Fruit fly (Drosophila melanogaster) whole organism, embryonic: ENCODE data around the gene mRpL15.
A peak's percentile ranks its signal among the peaks of the same experiment; 100 is the strongest.

Source experiments
- Blimp-1 ChIP-seq: fragments of 200-800 bp; sonication (Bioruptor generic); optimal IDR thresholded peaks from 3 replicates; lab custom pipeline; 2018; ENCODE audit warnings: missing biosample characterization, missing genetic modification characterization, mild to moderate bottlenecking, moderate library complexity, missing genetic modification reagents
- CG10321 ChIP-seq: fragments of 200-800 bp; sonication (Bioruptor generic); IDR thresholded peaks from 2 replicates; pipeline ENCODE4 v1.3.6; 2022; ENCODE audit warnings: missing biosample characterization, missing genetic modification characterization
- CG11695 ChIP-seq: fragments of 200-800 bp; sonication (Bioruptor generic); IDR thresholded peaks from 3 replicates; pipeline ENCODE4 v1.3.6; 2022; ENCODE audit warnings: missing biosample characterization, missing genetic modification characterization
- CG12071 ChIP-seq: fragments of 200-800 bp; sonication (Bioruptor generic); optimal IDR thresholded peaks from 3 replicates; lab custom pipeline; 2018; ENCODE audit warnings: missing biosample characterization, mild to moderate bottlenecking, missing genetic modification characterization
- CG12236 ChIP-seq: fragments of 200-800 bp; sonication (Bioruptor generic); optimal IDR thresholded peaks from 2 replicates; lab custom pipeline; 2016; ENCODE audit warnings: missing biosample characterization, missing genetic modification characterization
- CG17359 ChIP-seq: fragments of 200-800 bp; sonication (Bioruptor generic); optimal IDR thresholded peaks from 3 replicates; lab custom pipeline; 2018; ENCODE audit warnings: missing biosample characterization, mild to moderate bottlenecking, missing genetic modification characterization, moderate library complexity
- CG18476 ChIP-seq: fragments of 200-800 bp; sonication (Bioruptor generic); optimal IDR thresholded peaks from 2 replicates; lab custom pipeline; 2016; ENCODE audit warnings: missing biosample characterization, mild to moderate bottlenecking, missing genetic modification characterization
- CG31224 ChIP-seq: fragments of 200-800 bp; sonication (Bioruptor generic); IDR thresholded peaks from 2 replicates; pipeline ENCODE4 v1.3.6; 2022; ENCODE audit warnings: missing biosample characterization, missing genetic modification characterization
- CG4282 ChIP-seq: fragments of 200-800 bp; sonication (Bioruptor generic); optimal IDR thresholded peaks from 2 replicates; lab custom pipeline; 2016; ENCODE audit warnings: missing biosample characterization, missing genetic modification characterization
- CG4328 ChIP-seq: fragments of 200-800 bp; sonication (Bioruptor generic); optimal IDR thresholded peaks from 3 replicates; lab custom pipeline; 2017; ENCODE audit warnings: missing biosample characterization, missing genetic modification reagents, missing genetic modification characterization
- CG6791 ChIP-seq: fragments of 200-800 bp; sonication (Bioruptor generic); IDR thresholded peaks from 3 replicates; pipeline ENCODE4 v1.3.6; 2022; ENCODE audit warnings: missing biosample characterization, missing genetic modification characterization; ENCODE audit not compliant: partially characterized antibody
- CG8359 ChIP-seq: fragments of 200-800 bp; sonication (Bioruptor generic); optimal IDR thresholded peaks from 2 replicates; lab custom pipeline; 2017; ENCODE audit warnings: missing biosample characterization, mild to moderate bottlenecking, missing genetic modification characterization, borderline replicate concordance
- CG8478 ChIP-seq: fragments of >200 bp; optimal IDR thresholded peaks from 2 replicates; lab custom pipeline; 2018
- CG8924 ChIP-seq: fragments of 200-800 bp; optimal IDR thresholded peaks from 3 replicates; lab custom pipeline; 2019; ENCODE audit warnings: missing biosample characterization, mild to moderate bottlenecking, missing genetic modification characterization, moderate library complexity
- CG9797 ChIP-seq: fragments of 200-800 bp; sonication (Bioruptor generic); optimal IDR thresholded peaks from 3 replicates; lab custom pipeline; 2018; ENCODE audit warnings: missing biosample characterization, mild to moderate bottlenecking, missing genetic modification characterization
- Chrac-16 ChIP-seq: fragments of 200-800 bp; sonication (Bioruptor generic); optimal IDR thresholded peaks from 3 replicates; lab custom pipeline; 2016; ENCODE audit warnings: missing biosample characterization, missing genetic modification characterization
- Dref ChIP-seq: fragments of 200-800 bp; sonication (Bioruptor generic); IDR thresholded peaks from 2 replicates; pipeline ENCODE4 v1.3.6; 2022; ENCODE audit warnings: missing biosample characterization, missing genetic modification characterization
- Drgx ChIP-seq: fragments of 200-800 bp; sonication (Bioruptor generic); IDR thresholded peaks from 2 replicates; pipeline ENCODE4 v1.3.6; 2022; ENCODE audit warnings: missing biosample characterization, missing genetic modification characterization
- Fer1 ChIP-seq: fragments of 200-800 bp; sonication (Bioruptor generic); optimal IDR thresholded peaks from 2 replicates; lab custom pipeline; 2017; ENCODE audit warnings: missing biosample characterization, mild to moderate bottlenecking, missing genetic modification characterization
- Fer3 ChIP-seq: fragments of 200-800 bp; sonication (Bioruptor generic); optimal IDR thresholded peaks from 2 replicates; lab custom pipeline; 2018; ENCODE audit warnings: missing biosample characterization, mild to moderate bottlenecking, missing genetic modification characterization, moderate library complexity
- H2.0 ChIP-seq: fragments of 200-800 bp; sonication (Bioruptor generic); IDR thresholded peaks from 2 replicates; pipeline ENCODE4 v1.3.6; 2022; ENCODE audit warnings: missing biosample characterization, missing genetic modification characterization
- HLH3B ChIP-seq: fragments of 200-800 bp; sonication (Bioruptor generic); IDR thresholded peaks from 2 replicates; pipeline ENCODE4 v1.3.6; 2022; ENCODE audit warnings: missing biosample characterization, missing genetic modification characterization
- Hr51 ChIP-seq, 2 experiments: fragments of 200-800 bp; sonication (Bioruptor generic); optimal IDR thresholded peaks; 2 replicates in 1 of 2; 3 replicates in 1 of 2; lab custom pipeline; 2016 to 2018; ENCODE audit warnings: missing biosample characterization in 2 of 2, missing genetic modification characterization in 2 of 2, mild to moderate bottlenecking in 1 of 2, moderate library complexity in 1 of 2
- Lhr ChIP-seq: fragments of 200-800 bp; sonication (Bioruptor generic); optimal IDR thresholded peaks from 3 replicates; lab custom pipeline; 2017; ENCODE audit warnings: mild to moderate bottlenecking, missing biosample characterization, missing genetic modification reagents, missing genetic modification characterization
- Lpt ChIP-seq: fragments of >200 bp; optimal IDR thresholded peaks from 2 replicates; lab custom pipeline; 2018; ENCODE audit warnings: missing biosample characterization, missing genetic modification characterization
- NK7.1 ChIP-seq: fragments of 200-800 bp; sonication (Bioruptor generic); optimal IDR thresholded peaks from 3 replicates; lab custom pipeline; 2016; ENCODE audit warnings: missing biosample characterization, missing genetic modification characterization
- Optix ChIP-seq: fragments of 200-800 bp; sonication (Bioruptor generic); IDR thresholded peaks from 3 replicates; pipeline ENCODE4 v1.3.6; 2022; ENCODE audit warnings: missing biosample characterization, missing genetic modification characterization
- PHDP ChIP-seq: fragments of 200-800 bp; sonication (Bioruptor generic); optimal IDR thresholded peaks from 3 replicates; lab custom pipeline; 2018; ENCODE audit warnings: missing biosample characterization, mild to moderate bottlenecking, missing genetic modification characterization, moderate library complexity
- Scr ChIP-seq: fragments of 200-800 bp; sonication (Bioruptor generic); IDR thresholded peaks from 2 replicates; pipeline ENCODE4 v1.3.6; 2022; ENCODE audit warnings: missing biosample characterization, missing genetic modification characterization; ENCODE audit not compliant: partially characterized antibody
- ab ChIP-seq: fragments of 200-800 bp; sonication (Bioruptor generic); optimal IDR thresholded peaks from 2 replicates; lab custom pipeline; 2016; ENCODE audit warnings: missing biosample characterization, missing genetic modification characterization
- chif ChIP-seq, 2 experiments: fragments of 200-800 bp; sonication (Bioruptor generic); optimal IDR thresholded peaks; 3 replicates each; lab custom pipeline; 2016; ENCODE audit warnings: missing biosample characterization in 2 of 2, missing genetic modification characterization in 2 of 2
- dan ChIP-seq: fragments of 200-800 bp; sonication (Bioruptor generic); IDR thresholded peaks from 2 replicates; pipeline ENCODE4 v1.3.6; 2022; ENCODE audit warnings: missing biosample characterization, missing genetic modification characterization
- dati ChIP-seq: fragments of 200-800 bp; sonication (Bioruptor generic); IDR thresholded peaks from 2 replicates; pipeline ENCODE4 v1.3.6; 2022; ENCODE audit warnings: missing biosample characterization, missing genetic modification characterization
- ewg ChIP-seq: fragments of 200-800 bp; sonication (Bioruptor generic); optimal IDR thresholded peaks from 3 replicates; lab custom pipeline; 2017; ENCODE audit warnings: mild to moderate bottlenecking, missing biosample characterization, missing genetic modification reagents, missing genetic modification characterization
- gcm ChIP-seq: fragments of 200-800 bp; sonication (Bioruptor generic); optimal IDR thresholded peaks from 2 replicates; lab custom pipeline; 2019; ENCODE audit warnings: missing biosample characterization, mild to moderate bottlenecking, missing genetic modification characterization, moderate library complexity
- grau ChIP-seq: fragments of 200-800 bp; optimal IDR thresholded peaks from 3 replicates; lab custom pipeline; 2019; ENCODE audit warnings: missing biosample characterization, mild to moderate bottlenecking, missing genetic modification characterization, moderate library complexity
- mld ChIP-seq: fragments of 200-800 bp; sonication (Bioruptor generic); IDR thresholded peaks from 3 replicates; pipeline ENCODE4 v1.3.6; 2022; ENCODE audit warnings: missing biosample characterization, missing genetic modification characterization; ENCODE audit not compliant: partially characterized antibody
- oc ChIP-seq: fragments of 200-800 bp; sonication (Bioruptor generic); optimal IDR thresholded peaks from 2 replicates; lab custom pipeline; 2018; ENCODE audit warnings: missing biosample characterization, mild to moderate bottlenecking, missing genetic modification characterization, moderate library complexity
- org-1 ChIP-seq: fragments of 200-800 bp; sonication (Bioruptor generic); optimal IDR thresholded peaks from 2 replicates; lab custom pipeline; 2017; ENCODE audit warnings: missing biosample characterization, missing genetic modification characterization
- pfk ChIP-seq: fragments of 200-800 bp; sonication (Bioruptor generic); optimal IDR thresholded peaks from 2 replicates; lab custom pipeline; 2018; ENCODE audit warnings: missing biosample characterization, mild to moderate bottlenecking, missing genetic modification characterization, moderate library complexity
- pnt ChIP-seq: fragments of 200-800 bp; sonication (Bioruptor generic); optimal IDR thresholded peaks from 3 replicates; lab custom pipeline; 2016; ENCODE audit warnings: missing biosample characterization, missing genetic modification characterization
- sc ChIP-seq, 3 experiments: fragments of >200 bp in 2 of 3; fragments of 200-800 bp in 1 of 3; sonication (Bioruptor generic) in 1 of 3; optimal IDR thresholded peaks; 2 replicates in 2 of 3; 3 replicates in 1 of 3; lab custom pipeline; 2017; ENCODE audit warnings: mild to moderate bottlenecking in 1 of 3, missing biosample characterization in 1 of 3, missing genetic modification characterization in 1 of 3, missing genetic modification reagents in 1 of 3
- sd ChIP-seq: fragments of 200-800 bp; sonication (Bioruptor generic); optimal IDR thresholded peaks from 3 replicates; lab custom pipeline; 2018; ENCODE audit warnings: missing biosample characterization, mild to moderate bottlenecking, missing genetic modification characterization, moderate library complexity
- sima ChIP-seq: fragments of 200-800 bp; sonication (Bioruptor generic); optimal IDR thresholded peaks from 2 replicates; lab custom pipeline; 2016; ENCODE audit warnings: missing biosample characterization, missing genetic modification characterization
- sqz ChIP-seq: fragments of 200-800 bp; sonication (Bioruptor generic); optimal IDR thresholded peaks from 3 replicates; lab custom pipeline; 2018; ENCODE audit warnings: missing biosample characterization, mild to moderate bottlenecking, missing genetic modification characterization
- tin ChIP-seq: fragments of 200-800 bp; sonication (Bioruptor generic); optimal IDR thresholded peaks from 3 replicates; lab custom pipeline; 2016; ENCODE audit warnings: missing biosample characterization, missing genetic modification characterization
- toy ChIP-seq: fragments of 200-800 bp; sonication (Bioruptor generic); IDR thresholded peaks from 2 replicates; pipeline ENCODE4 v1.3.6; 2022; ENCODE audit warnings: missing biosample characterization, missing genetic modification characterization
- tup ChIP-seq: fragments of 200-800 bp; sonication (Bioruptor generic); optimal IDR thresholded peaks from 2 replicates; lab custom pipeline; 2016; ENCODE audit warnings: missing biosample characterization, mild to moderate bottlenecking, missing genetic modification characterization, moderate library complexity
- usp ChIP-seq: fragments of >200 bp; optimal IDR thresholded peaks from 2 replicates; lab custom pipeline; 2017; ENCODE audit warnings: missing biosample characterization, missing genetic modification characterization

Gene mRpL15

DNA sequence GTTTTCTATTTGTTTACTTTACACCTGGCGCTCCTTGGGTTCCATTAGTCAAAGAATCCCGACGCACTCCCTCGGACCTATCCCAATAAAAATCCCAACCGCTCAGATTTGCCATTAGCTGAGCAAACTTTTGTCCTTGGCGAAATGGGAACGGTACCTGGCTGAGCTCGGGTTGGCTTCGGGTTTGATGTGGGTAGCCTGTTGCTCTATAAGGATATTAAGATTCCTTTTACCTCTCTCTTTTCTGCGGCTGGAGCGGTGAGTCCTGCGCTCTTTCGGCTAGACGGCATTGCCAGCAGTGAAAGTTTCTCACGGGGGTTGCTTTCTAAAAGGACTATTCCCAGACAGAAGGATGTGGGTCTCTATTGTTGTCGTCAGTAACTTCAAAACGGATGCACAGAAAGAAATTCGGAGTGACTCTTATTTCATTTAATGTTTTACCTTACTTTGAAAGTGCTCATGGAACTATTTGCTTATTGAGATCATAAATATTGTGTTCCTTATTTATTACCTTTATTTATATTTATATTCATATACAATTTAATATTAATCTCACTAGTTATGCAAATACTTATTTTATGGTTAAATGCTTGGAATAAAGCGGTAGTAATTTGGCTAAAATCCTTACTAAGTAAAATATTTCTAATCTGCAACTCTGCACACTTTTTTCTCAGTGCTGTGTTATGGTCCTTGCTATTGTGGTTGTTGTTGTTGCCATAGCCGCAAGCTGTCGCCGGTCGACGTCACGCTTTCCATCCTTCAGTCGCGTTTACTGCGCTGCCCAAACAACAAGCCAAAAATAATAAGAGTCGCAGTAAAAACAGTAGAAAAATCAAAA is 5.8 kb upstream of the mRpL15 start, which contains the start of gene CG5910 (continued):
- TF ChIP-seq NK7.1 (GFP tag; lab: Kevin White, UChicago) (no peak), sd (peak; percentile 51), Scr (no peak), Lpt (GFP tag; lab: Kevin White, UChicago) (no peak), PHDP (tag; lab: Kevin White, UChicago) (peak; percentile 91), CG17359 (tag; lab: Kevin White, UChicago) (peak; percentile 88), CG6791 (no peak), Drgx (GFP tag; lab: Robert Waterston, UW) (no peak), dati (no peak), Fer1 (peak; percentile 95), org-1 (GFP tag; lab: Kevin White, UChicago) (peak; percentile 86), mld (GFP tag; lab: Robert Waterston, UW) (no peak), Blimp-1 (GFP tag; lab: Kevin White, UChicago) (no peak), CG4328 (GFP tag; lab: Kevin White, UChicago) (peak; percentile 81), CG8924 (peak; percentile 95), HLH3B (GFP tag; lab: Robert Waterston, UW) (peak; percentile 76), usp (GFP tag; lab: Kevin White, UChicago) (no peak), toy (GFP tag; lab: Robert Waterston, UW) (peak; percentile 36; the same call in 1 of the 2 replicates), Hr51 (GFP tag; optimal IDR thresholded peaks at IDR 0.05; lab: Kevin White, UChicago) (peak; percentile 39 to 92), CG8359 (peak; percentile 66), dan (GFP tag; lab: Robert Waterston, UW) (no peak), CG4282 (GFP tag; lab: Kevin White, UChicago) (no peak), tin (GFP tag; lab: Kevin White, UChicago) (peak; percentile 83), pfk (no peak), grau (tag; lab: Kevin White, UChicago) (peak; percentile 93), pnt (GFP tag; lab: Kevin White, UChicago) (peak; percentile 43), CG18476 (GFP tag; lab: Kevin White, UChicago) (peak; percentile 66), CG10321 (GFP tag; lab: Robert Waterston, UW) (no peak), tup (GFP tag; lab: Kevin White, UChicago) (peak; percentile 16), gcm (GFP tag; lab: Kevin White, UChicago) (peak; percentile 89), Dref (GFP tag; lab: Robert Waterston, UW) (no peak), ewg (GFP tag; lab: Kevin White, UChicago) (peak; percentile 69), sima (GFP tag; lab: Kevin White, UChicago) (no peak), oc (peak; percentile 83), Chrac-16 (GFP tag; lab: Kevin White, UChicago) (peak; percentile 78), ab (GFP tag; lab: Kevin White, UChicago) (no peak), CG12236 (GFP tag; lab: Kevin White, UChicago) (no peak), H2.0 (GFP tag; lab: Robert Waterston, UW) (peak; percentile 64), Fer3 (peak; percentile 84), CG31224 (peak; percentile 66), sc (optimal IDR thresholded peaks at IDR 0.05; lab: Kevin White, UChicago) (no peak), sc (GFP tag; optimal IDR thresholded peaks at IDR 0.05; lab: Kevin White, UChicago) (peak; percentile 7), CG8478 (lab: Kevin White, UChicago) (no peak), CG9797 (GFP tag; lab: Kevin White, UChicago) (no peak), chif (GFP tag; optimal IDR thresholded peaks at IDR 0.05; lab: Kevin White, UChicago) (peak in 1 of 2 experiments; percentile 3), CG11695 (peak; percentile 87), CG12071 (GFP tag; lab: Kevin White, UChicago) (no peak), Optix (no peak), Lhr (peak; percentile 48), sqz (no peak)
